Worm (Caenorhabditis elegans): Measurements from ENCODE around the gene F53F4.1.

The F53F4.1 gene

ce11 chrV:13634149-13634548 lies 49.6 kb downstream of the F53F4.1 start, which contains the start of gene H37A05.2:
Gene H37A05.2 (minus strand): TSS chrV:13634249.
- TF ChIP-seq fkh-4 (tag; optimal IDR thresholded peaks at IDR 0.05; ENCODE audit: borderline replicate concordance) (no peak), fos-1 (tag; optimal IDR thresholded peaks at IDR 0.05) (no peak), C04F5.9 (tag; optimal IDR thresholded peaks at IDR 0.05) (no peak), elt-2 (tag; optimal IDR thresholded peaks at IDR 0.05) (no peak), dpl-1 (GFP tag; optimal IDR thresholded peaks at IDR 0.05) (no peak), nhr-20 (tag; optimal IDR thresholded peaks at IDR 0.05) (no peak), dsc-1 (tag; optimal IDR thresholded peaks at IDR 0.05) (no peak), fkh-8 (tag; optimal IDR thresholded peaks at IDR 0.05) (no peak), aly-2 (tag; optimal IDR thresholded peaks at IDR 0.05) (no peak), nhr-28 (tag; optimal IDR thresholded peaks at IDR 0.05) (no peak), rnt-1 (tag; optimal IDR thresholded peaks at IDR 0.05) (no peak), irx-1 (tag; optimal IDR thresholded peaks at IDR 0.05) (no peak), zip-4 (GFP tag; optimal IDR thresholded peaks at IDR 0.05) (no peak), mdl-1 (tag; optimal IDR thresholded peaks at IDR 0.05) (no peak)

Data from whole organism, L1 larva.